Worm (Caenorhabditis elegans): ENCODE results near the gene ric-8.

DNA sequence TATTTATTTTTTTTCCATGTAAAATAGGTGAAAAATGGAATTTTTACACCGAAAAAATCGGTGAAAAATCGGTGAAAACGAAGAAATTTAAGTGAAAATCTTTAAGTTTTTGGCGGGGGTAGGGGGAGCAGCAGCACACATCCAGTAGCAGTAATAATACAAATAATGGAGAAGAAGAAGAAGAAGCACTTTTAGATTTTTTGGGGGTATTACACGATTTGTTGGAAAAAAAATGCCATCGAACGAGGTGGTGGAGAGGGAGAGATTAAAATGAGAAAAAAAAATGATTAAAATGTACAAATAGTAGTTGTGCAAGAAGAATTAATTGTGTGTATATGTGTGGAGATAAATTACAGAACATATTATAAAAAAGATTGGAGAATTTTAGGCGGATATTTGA is 35.4 kb downstream of the ric-8 start:
- TF ChIP-seq him-1 (tag; optimal IDR thresholded peaks at IDR 0.05) (no peak), dao-5 (tag; optimal IDR thresholded peaks at IDR 0.05) (no peak), W03F9.2 (tag; optimal IDR thresholded peaks at IDR 0.05) (no peak)
